Worm (Caenorhabditis elegans) whole organism, L3 larva: ENCODE measurements around the gene rab-37.
"Not testable (repeated sequence)": the region's sequence is repeated elsewhere in the genome, so short reads cannot be mapped to it uniquely, and the experiment has no call there.

Experiments
- R02D3.7 ChIP-seq: fragments of 150-350 bp; optimal IDR thresholded peaks from 2 replicates; lab custom pipeline; 2014; ENCODE audit warnings: missing biosample characterization, missing genetic modification characterization
- ama-1 ChIP-seq: fragments of 150-350 bp; optimal IDR thresholded peaks from 2 replicates; lab custom pipeline; 2018
- ceh-28 ChIP-seq: fragments of 150-350 bp; optimal IDR thresholded peaks from 2 replicates; lab custom pipeline; 2014; ENCODE audit warnings: missing biosample characterization, missing genetic modification reagents, missing genetic modification characterization
- ceh-82 ChIP-seq: fragments of 150-350 bp; optimal IDR thresholded peaks from 2 replicates; lab custom pipeline; 2014; ENCODE audit warnings: missing biosample characterization, missing genetic modification characterization
- ceh-9 ChIP-seq: sonication (generic microtip); optimal IDR thresholded peaks from 2 replicates; lab custom pipeline; 2018; ENCODE audit warnings: missing biosample characterization, missing genetic modification characterization
- daf-12 ChIP-seq: fragments of 150-350 bp; optimal IDR thresholded peaks from 2 replicates; lab custom pipeline; 2014; ENCODE audit warnings: missing biosample characterization, missing genetic modification reagents, missing genetic modification characterization
- egl-27 ChIP-seq: sonication (generic microtip); optimal IDR thresholded peaks from 4 replicates; lab custom pipeline; 2017; ENCODE audit warnings: missing biosample characterization, missing genetic modification reagents, missing genetic modification characterization
- egl-5 ChIP-seq: fragments of 150-350 bp; optimal IDR thresholded peaks from 2 replicates; lab custom pipeline; 2017; ENCODE audit warnings: missing biosample characterization, missing genetic modification reagents, missing genetic modification characterization, inconsistent platforms
- elt-1 ChIP-seq: fragments of 150-350 bp; optimal IDR thresholded peaks from 2 replicates; lab custom pipeline; 2014; ENCODE audit warnings: missing biosample characterization, missing genetic modification characterization
- elt-2 ChIP-seq: sonication (generic microtip); optimal IDR thresholded peaks from 2 replicates; lab custom pipeline; 2016; ENCODE audit warnings: missing genetic modification reagents, mild to moderate bottlenecking, missing genetic modification characterization, missing compliant biosample characterization
- elt-3 ChIP-seq, 3 experiments: fragments of 150-350 bp in 1 of 3; sonication (generic microtip) in 2 of 3; optimal IDR thresholded peaks; 2 replicates in 2 of 3; 4 replicates in 1 of 3; lab custom pipeline; 2014 to 2017; ENCODE audit warnings: missing biosample characterization in 3 of 3, missing genetic modification characterization in 3 of 3
- fkh-10 ChIP-seq: sonication (generic microtip); optimal IDR thresholded peaks from 2 replicates; lab custom pipeline; 2017; ENCODE audit warnings: missing biosample characterization, missing genetic modification reagents, missing genetic modification characterization
- fkh-2 ChIP-seq: fragments of 150-350 bp; optimal IDR thresholded peaks from 2 replicates; lab custom pipeline; 2014; ENCODE audit warnings: missing biosample characterization, missing genetic modification reagents, missing genetic modification characterization
- fos-1 ChIP-seq: fragments of 150-350 bp; optimal IDR thresholded peaks from 2 replicates; lab custom pipeline; 2014; ENCODE audit warnings: missing biosample characterization, missing genetic modification characterization
- hmg-11 ChIP-seq: sonication (generic microtip); optimal IDR thresholded peaks from 2 replicates; lab custom pipeline; 2016; ENCODE audit warnings: missing genetic modification characterization, missing compliant biosample characterization
- jun-1 ChIP-seq: fragments of 150-350 bp; optimal IDR thresholded peaks from 2 replicates; lab custom pipeline; 2014; ENCODE audit warnings: missing biosample characterization, missing genetic modification reagents, missing genetic modification characterization
- lsy-12 ChIP-seq: sonication (generic microtip); optimal IDR thresholded peaks from 2 replicates; lab custom pipeline; 2016; ENCODE audit warnings: mild to moderate bottlenecking, missing genetic modification characterization, missing compliant biosample characterization
- nhr-11 ChIP-seq: fragments of 150-350 bp; optimal IDR thresholded peaks from 2 replicates; lab custom pipeline; 2014; ENCODE audit warnings: missing biosample characterization, missing genetic modification characterization
- nhr-12 ChIP-seq: fragments of 150-350 bp; optimal IDR thresholded peaks from 2 replicates; lab custom pipeline; 2014; ENCODE audit warnings: missing biosample characterization, missing genetic modification characterization
- nhr-23 ChIP-seq: fragments of 150-350 bp; optimal IDR thresholded peaks from 2 replicates; lab custom pipeline; 2014; ENCODE audit warnings: missing biosample characterization, missing genetic modification reagents, missing genetic modification characterization
- nhr-237 ChIP-seq: fragments of 150-350 bp; optimal IDR thresholded peaks from 2 replicates; lab custom pipeline; 2014; ENCODE audit warnings: missing biosample characterization, missing genetic modification characterization
- nhr-25 ChIP-seq: sonication (generic microtip); optimal IDR thresholded peaks from 2 replicates; lab custom pipeline; 2017; ENCODE audit warnings: missing biosample characterization, missing genetic modification characterization
- nhr-28 ChIP-seq: fragments of 150-350 bp; optimal IDR thresholded peaks from 2 replicates; lab custom pipeline; 2014; ENCODE audit warnings: missing biosample characterization, missing genetic modification characterization
- nhr-43 ChIP-seq: sonication (generic microtip); optimal IDR thresholded peaks from 2 replicates; lab custom pipeline; 2016; ENCODE audit warnings: mild to moderate bottlenecking, missing genetic modification characterization, missing compliant biosample characterization; ENCODE audit not compliant: poor library complexity, severe bottlenecking
- nhr-76 ChIP-seq: fragments of 150-350 bp; sonication (generic microtip); optimal IDR thresholded peaks from 5 replicates; lab custom pipeline; 2014; ENCODE audit warnings: missing biosample characterization, missing genetic modification characterization
- nhr-77 ChIP-seq: fragments of 150-350 bp; optimal IDR thresholded peaks from 2 replicates; lab custom pipeline; 2014; ENCODE audit warnings: missing biosample characterization, missing genetic modification characterization
- pha-4 ChIP-seq: fragments of 150-350 bp; optimal IDR thresholded peaks from 2 replicates; lab custom pipeline; 2014; ENCODE audit warnings: missing biosample characterization, missing genetic modification reagents, missing genetic modification characterization
- pqm-1 ChIP-seq: fragments of 150-350 bp; optimal IDR thresholded peaks from 2 replicates; lab custom pipeline; 2017; ENCODE audit warnings: missing biosample characterization, missing genetic modification characterization, inconsistent platforms
- skn-1 ChIP-seq: fragments of 150-350 bp; optimal IDR thresholded peaks from 2 replicates; lab custom pipeline; 2014; ENCODE audit warnings: missing biosample characterization, missing genetic modification characterization
- snpc-4 ChIP-seq: fragments of 150-350 bp; optimal IDR thresholded peaks from 2 replicates; lab custom pipeline; 2014; ENCODE audit warnings: missing biosample characterization, missing genetic modification characterization
- unc-62 ChIP-seq: fragments of 150-350 bp; sonication (generic microtip); optimal IDR thresholded peaks from 4 replicates; lab custom pipeline; 2014; ENCODE audit warnings: missing biosample characterization, missing genetic modification reagents, missing genetic modification characterization
- zag-1 ChIP-seq: fragments of 150-350 bp; optimal IDR thresholded peaks from 2 replicates; lab custom pipeline; 2014; ENCODE audit warnings: missing biosample characterization, missing genetic modification characterization

Gene rab-37

ce11 chrX:4209131-4209530 is 26.5 kb downstream of the rab-37 start (continued):
- TF ChIP-seq jun-1 (tag; lab: Kevin White, UChicago), result peak; percentile 100
- peak; percentile 93 for TF ChIP-seq nhr-237
- TF ChIP-seq ceh-28, result peak; percentile 100
- peak; percentile 99 for TF ChIP-seq egl-5 (tag; lab: Kevin White, UChicago)
- TF ChIP-seq nhr-76, result peak; percentile 93
- peak; percentile 93 for TF ChIP-seq daf-12

- TF ChIP-seq nhr-76, result no peak
- peak; percentile 49 for TF ChIP-seq nhr-25 (tag; lab: Kevin White, UChicago)
- TF ChIP-seq fkh-10 (GFP tag; lab: Kevin White, UChicago), result peak; percentile 8
- TF ChIP-seq hmg-11 (tag; lab: Kevin White, UChicago), result no peak
- peak; percentile 69 for TF ChIP-seq nhr-23 (tag; lab: Kevin White, UChicago)
- TF ChIP-seq fos-1 (tag; lab: Kevin White, UChicago), result no peak
- TF ChIP-seq pqm-1 (tag; lab: Kevin White, UChicago), result peak; percentile 60
- TF ChIP-seq pha-4 (tag; lab: Kevin White, UChicago), result peak; percentile 45
- no peak for TF ChIP-seq snpc-4 (tag; lab: Kevin White, UChicago)
- no peak for TF ChIP-seq nhr-237
- peak; percentile 48 for TF ChIP-seq jun-1 (tag; lab: Kevin White, UChicago)
- TF ChIP-seq nhr-11, result peak; percentile 30
- no peak for TF ChIP-seq daf-12
- TF ChIP-seq skn-1 (tag; lab: Kevin White, UChicago), result peak; percentile 79
- no peak for TF ChIP-seq fkh-2 (tag; lab: Kevin White, UChicago)
- TF ChIP-seq nhr-77 (tag; lab: Kevin White, UChicago), result peak; percentile 82
- TF ChIP-seq elt-3 (tag; optimal IDR thresholded peaks at IDR 0.05; lab: Kevin White, UChicago), result peak in 1 of 3 experiments; percentile 86
- TF ChIP-seq zag-1, result no peak
- peak; percentile 5 for TF ChIP-seq elt-2 (tag; lab: Kevin White, UChicago)
- peak; percentile 89 for TF ChIP-seq nhr-43
- TF ChIP-seq ceh-9 (tag; lab: Kevin White, UChicago), result no peak
- TF ChIP-seq elt-1, result no peak
Measured at ce11 chrX:4208495-4208894, 27.2 kb downstream of the rab-37 start.

- not testable (repeated sequence) for TF ChIP-seq pqm-1 (tag; lab: Kevin White, UChicago); lsy-12; ceh-82
- TF ChIP-seq, all 47 proteins: peak for 0; not testable (repeated sequence) for 47
Measured at ce11 chrX:4207385-4207784, 28.3 kb downstream of the rab-37 start, which contains the start of gene F20B6.9. F20B6.9 (minus strand) TSS chrX:4207485.

ce11 chrX:4202114-4202513 is 33.5 kb downstream of the rab-37 start, which contains the start of gene F20B6.6:
F20B6.6 (minus strand) TSS chrX:4202214.
- TF ChIP-seq R02D3.7; nhr-12 (tag; lab: Kevin White, UChicago); jun-1 (tag; lab: Kevin White, UChicago): not testable (repeated sequence)

ce11 chrX:4199829-4200228 is 35.8 kb downstream of the rab-37 start, which contains the start of gene F20B6.5:
F20B6.5 (minus strand) TSS chrX:4199929.
- TF ChIP-seq nhr-237; nhr-25 (tag; lab: Kevin White, UChicago); nhr-77 (tag; lab: Kevin White, UChicago): not testable (repeated sequence)

- TF ChIP-seq pqm-1 (tag; lab: Kevin White, UChicago) (no peak), nhr-76 (no peak), ceh-82 (no peak), elt-2 (tag; lab: Kevin White, UChicago) (no peak), egl-27 (tag; lab: Kevin White, UChicago) (no peak), nhr-77 (tag; lab: Kevin White, UChicago) (no peak), snpc-4 (tag; lab: Kevin White, UChicago) (no peak), nhr-28 (no peak), R02D3.7 (no peak), daf-12 (no peak), elt-3 (tag; optimal IDR thresholded peaks at IDR 0.05; lab: Kevin White, UChicago) (no peak), nhr-23 (tag; lab: Kevin White, UChicago) (no peak), unc-62 (no peak), ama-1 (lab: Kevin White, UChicago) (no peak), zag-1 (no peak), nhr-11 (no peak), nhr-12 (tag; lab: Kevin White, UChicago) (no peak)
Measured at ce11 chrX:4196431-4196830, 39.2 kb downstream of the rab-37 start, which contains the start of gene F20B6.4. F20B6.4 (minus strand) TSS chrX:4196531.
